Fruit fly (Drosophila melanogaster) Kc167 (cell line): ENCODE measurements around the gene CG6465.

Source experiments
- Myc ChIP-seq: fragments of >200 bp; optimal IDR thresholded peaks from 2 replicates; lab custom pipeline; 2017; ENCODE audit warnings: missing external identifiers
- h ChIP-seq: fragments of >200 bp; optimal IDR thresholded peaks from 3 replicates; lab custom pipeline; 2018; ENCODE audit warnings: missing external identifiers
- insv ChIP-seq: fragments of >200 bp; optimal IDR thresholded peaks from 3 replicates; lab custom pipeline; 2018; ENCODE audit warnings: missing external identifiers
- psq ChIP-seq: fragments of >200 bp; optimal IDR thresholded peaks from 2 replicates; lab custom pipeline; 2017; ENCODE audit warnings: missing external identifiers
- ttk ChIP-seq: sonication (Bioruptor generic); optimal IDR thresholded peaks from 2 replicates; lab custom pipeline; 2017; ENCODE audit warnings: missing external identifiers

- TF ChIP-seq psq (lab: Kevin White, UChicago), result no peak
- TF ChIP-seq insv (lab: Kevin White, UChicago), result no peak
- no peak for TF ChIP-seq Myc (lab: Kevin White, UChicago)
- TF ChIP-seq ttk (lab: Kevin White, UChicago), result no peak
- no peak for TF ChIP-seq h (lab: Kevin White, UChicago)
Measured at dm6 chr3R:10672680-10673079, 4.4 kb downstream of the CG6465 start.
